Worm (Caenorhabditis elegans): ENCODE results near the gene str-149.

DNA sequence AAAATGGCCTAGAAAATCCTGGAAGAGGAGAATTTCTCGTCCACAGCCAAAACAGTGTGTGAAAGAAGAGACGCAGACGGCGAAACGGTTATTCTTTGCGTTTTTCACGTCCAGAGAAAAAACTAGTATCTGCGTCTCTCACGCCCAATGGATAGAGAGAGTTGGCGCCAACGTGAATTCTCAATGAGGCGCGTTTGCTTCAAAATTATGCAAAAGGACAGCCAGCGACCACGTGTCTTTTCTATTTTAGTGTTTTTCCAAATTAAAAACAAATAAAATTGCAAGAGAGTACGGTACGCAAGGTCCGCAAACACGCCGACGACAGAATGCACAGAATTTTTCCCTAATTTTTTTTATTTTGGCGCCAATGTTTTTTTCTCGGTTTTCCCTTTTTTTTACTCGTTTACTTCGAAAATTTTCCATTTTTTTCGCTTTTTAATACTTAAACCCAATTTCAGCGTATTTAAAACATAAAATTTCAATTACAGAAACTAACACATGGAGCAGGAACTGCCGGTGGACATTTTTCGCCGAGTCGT, 35.3 kb upstream of the str-149 start, which contains the start of gene Y32B12B.2:
- no peak for TF ChIP-seq ama-1 (optimal IDR thresholded peaks at IDR 0.05)
- no peak for TF ChIP-seq mab-5 (tag; optimal IDR thresholded peaks at IDR 0.05)
- TF ChIP-seq nhr-237 (tag; optimal IDR thresholded peaks at IDR 0.05) = no peak
- no peak for TF ChIP-seq lin-39 (tag; optimal IDR thresholded peaks at IDR 0.05)
- no peak for TF ChIP-seq nhr-10 (tag; optimal IDR thresholded peaks at IDR 0.05)
- no peak for TF ChIP-seq nhr-77 (tag; optimal IDR thresholded peaks at IDR 0.05)
- no peak for TF ChIP-seq skn-1 (tag; optimal IDR thresholded peaks at IDR 0.05)
- TF ChIP-seq nhr-12 (tag; optimal IDR thresholded peaks at IDR 0.05) = no peak
- TF ChIP-seq blmp-1 (tag; optimal IDR thresholded peaks at IDR 0.05; ENCODE audit: insufficient read depth) = no peak
- no peak for TF ChIP-seq ztf-1 (GFP tag; conservative IDR thresholded peaks at IDR 0.05)
- TF ChIP-seq R02D3.7 (tag; optimal IDR thresholded peaks at IDR 0.05) = no peak
- no peak for TF ChIP-seq aly-2 (tag; optimal IDR thresholded peaks at IDR 0.05)
- TF ChIP-seq nhr-6 (tag; optimal IDR thresholded peaks at IDR 0.05) = no peak
